Worm (Caenorhabditis elegans): Measurements from ENCODE around the gene M110.7.

The M110.7 gene

DNA sequence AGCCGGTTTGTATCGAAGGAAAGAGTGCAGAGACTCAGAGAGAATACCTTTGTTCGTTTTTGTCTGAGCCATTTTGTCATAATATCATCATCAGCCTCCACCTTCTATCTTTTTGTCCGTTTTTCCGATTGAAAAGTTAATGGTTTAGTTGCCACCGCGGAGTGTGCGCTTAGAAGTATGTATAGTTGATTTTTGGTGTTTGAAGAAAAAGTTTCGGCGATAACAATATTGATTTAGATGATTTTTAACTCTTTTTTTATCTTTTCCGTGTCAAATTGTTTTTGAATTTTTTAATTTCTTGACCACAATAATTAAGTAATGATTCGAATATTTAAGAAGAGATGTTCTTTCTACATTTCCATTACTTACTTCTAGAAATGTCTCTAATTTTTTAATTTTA lies 27.0 kb upstream of the M110.7 start:
- TF ChIP-seq zag-1 (tag; optimal IDR thresholded peaks at IDR 0.05) (no peak), egl-5 (tag; optimal IDR thresholded peaks at IDR 0.05) (no peak), elt-2 (tag; optimal IDR thresholded peaks at IDR 0.05) (peak; percentile 63), ZK546.5 (tag; optimal IDR thresholded peaks at IDR 0.05) (no peak), skn-1 (tag; optimal IDR thresholded peaks at IDR 0.05) (peak; percentile 40), pqm-1 (tag; optimal IDR thresholded peaks at IDR 0.05) (peak; percentile 2), pha-4 (tag; optimal IDR thresholded peaks at IDR 0.05) (peak; percentile 18)

DNA sequence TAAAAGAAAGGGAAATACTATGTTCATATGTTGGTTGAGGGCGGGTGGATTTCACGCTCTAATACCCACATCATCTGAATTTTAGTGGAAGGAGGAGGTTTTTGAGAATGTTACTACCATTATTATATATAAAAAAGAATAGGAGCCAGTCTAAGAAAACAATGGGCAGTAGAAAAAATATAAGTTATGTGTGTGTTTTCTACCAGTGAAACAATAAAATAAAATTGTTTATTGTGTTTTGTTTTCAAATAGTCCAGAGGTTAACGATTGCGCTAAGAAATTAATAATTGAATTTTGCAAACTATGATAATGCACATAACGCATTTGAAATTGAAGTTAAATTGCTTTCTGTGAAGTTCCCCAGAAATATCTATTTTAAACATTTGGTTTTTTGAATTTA lies 23.1 kb upstream of the M110.7 start, which contains the start of gene M110.8:
M110.8 (minus strand) TSS at position 101 of the 400 bp plus-strand sequence.
- TF ChIP-seq zag-1 (tag; optimal IDR thresholded peaks at IDR 0.05) (no peak), eor-1 (tag; optimal IDR thresholded peaks at IDR 0.05) (no peak)

DNA sequence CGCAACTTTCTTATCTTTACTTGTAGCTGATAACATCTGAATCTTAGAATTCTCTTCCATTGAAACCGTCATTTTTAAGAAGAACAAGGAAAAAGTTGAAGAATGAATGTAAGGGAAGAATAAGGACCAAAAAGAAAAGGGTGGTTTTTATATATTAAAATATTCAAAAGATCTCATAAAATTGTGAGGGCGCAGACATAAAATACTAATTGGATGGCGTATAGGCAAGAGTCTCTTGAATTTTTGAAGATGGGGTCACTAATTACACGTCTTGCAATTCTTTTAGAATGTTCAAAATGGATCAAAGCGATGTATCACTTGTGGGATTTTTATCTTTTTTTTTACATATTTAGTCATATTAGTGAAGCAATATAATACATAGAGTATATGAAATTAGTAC lies 19.9 kb upstream of the M110.7 start, which contains the start of gene twk-3:
twk-3 (minus strand) TSS at position 101 of the 400 bp plus-strand sequence.
- TF ChIP-seq nhr-43 (tag; optimal IDR thresholded peaks at IDR 0.05; ENCODE audit: poor library complexity, severe bottlenecking) (no peak), nhr-77 (tag; optimal IDR thresholded peaks at IDR 0.05) (no peak), nhr-11 (tag; optimal IDR thresholded peaks at IDR 0.05) (no peak), jun-1 (tag; optimal IDR thresholded peaks at IDR 0.05) (no peak), nfya-1 (tag; optimal IDR thresholded peaks at IDR 0.05; ENCODE audit: insufficient read depth) (no peak), pqm-1 (tag; optimal IDR thresholded peaks at IDR 0.05) (no peak), ceh-16 (tag; optimal IDR thresholded peaks at IDR 0.05) (no peak), zag-1 (tag; optimal IDR thresholded peaks at IDR 0.05) (no peak), nhr-28 (tag; optimal IDR thresholded peaks at IDR 0.05) (no peak), mml-1 (tag; optimal IDR thresholded peaks at IDR 0.05) (no peak), lsy-12 (tag; optimal IDR thresholded peaks at IDR 0.05) (no peak), eor-1 (tag; optimal IDR thresholded peaks at IDR 0.05) (no peak), sea-2 (GFP tag; optimal IDR thresholded peaks at IDR 0.05) (no peak), lin-39 (tag; optimal IDR thresholded peaks at IDR 0.05) (no peak), egl-27 (tag; optimal IDR thresholded peaks at IDR 0.05) (no peak), hmg-11 (tag; optimal IDR thresholded peaks at IDR 0.05) (no peak), elt-1 (tag; optimal IDR thresholded peaks at IDR 0.05) (no peak), fkh-2 (tag; optimal IDR thresholded peaks at IDR 0.05) (no peak), unc-39 (tag; optimal IDR thresholded peaks at IDR 0.05) (no peak)

DNA sequence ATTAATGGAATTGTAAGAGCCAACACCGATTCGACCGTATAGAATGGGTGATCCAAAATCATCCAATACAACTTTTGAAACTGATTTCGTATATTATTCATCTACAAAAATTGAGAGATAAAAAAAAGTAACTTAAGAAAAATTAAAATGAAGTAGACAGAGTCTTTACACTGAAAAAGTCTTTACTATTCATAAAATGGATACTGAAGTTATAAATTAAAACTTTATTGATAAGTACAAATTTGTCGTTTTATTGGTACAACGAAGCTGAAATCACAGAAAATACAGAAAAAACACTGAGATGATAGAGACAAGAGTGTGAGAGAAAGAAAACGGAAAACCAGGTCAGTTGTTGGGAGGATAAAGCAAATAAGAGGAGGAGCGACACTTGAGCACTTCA lies 18.2 kb upstream of the M110.7 start, which contains the start of gene M110.10:
M110.10 (minus strand) TSS at position 101 of the 400 bp plus-strand sequence.
- TF ChIP-seq hmg-11 (tag; optimal IDR thresholded peaks at IDR 0.05) (no peak), pha-4 (tag; optimal IDR thresholded peaks at IDR 0.05) (peak; percentile 7)

DNA sequence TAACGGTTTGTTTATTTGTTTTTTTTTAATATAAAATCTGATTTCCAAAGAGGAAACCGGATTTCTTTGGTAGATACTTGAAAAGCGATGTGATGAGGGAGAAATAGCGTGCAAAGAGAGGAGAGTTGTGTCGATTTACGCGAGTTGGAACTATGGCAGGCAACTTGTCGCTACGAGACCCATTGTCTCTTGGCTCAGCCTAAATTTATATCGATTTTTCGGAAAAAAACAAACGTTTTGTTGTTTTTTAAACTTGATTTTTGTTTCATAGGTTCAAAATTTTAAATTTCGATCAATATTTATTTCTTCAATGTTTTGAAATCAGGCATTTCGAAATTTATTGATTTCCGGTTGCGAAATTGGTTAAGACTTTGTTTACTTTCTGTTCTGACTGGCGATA lies 16.2 kb upstream of the M110.7 start, which contains the start of gene M110.3:
M110.3 (minus strand) TSS at position 184 of the 400 bp plus-strand sequence.
- TF ChIP-seq elt-1 (tag; optimal IDR thresholded peaks at IDR 0.05) (no peak), nhr-76 (tag; optimal IDR thresholded peaks at IDR 0.05) (no peak), lin-39 (tag; optimal IDR thresholded peaks at IDR 0.05) (peak; percentile 70), ceh-16 (tag; optimal IDR thresholded peaks at IDR 0.05) (no peak), lin-15B (tag; optimal IDR thresholded peaks at IDR 0.05) (peak; percentile 65), hmg-11 (tag; optimal IDR thresholded peaks at IDR 0.05) (peak; percentile 71), jun-1 (tag; optimal IDR thresholded peaks at IDR 0.05) (peak; percentile 4), nhr-11 (tag; optimal IDR thresholded peaks at IDR 0.05) (no peak), egl-5 (tag; optimal IDR thresholded peaks at IDR 0.05) (peak; percentile 67), elt-2 (tag; optimal IDR thresholded peaks at IDR 0.05) (peak; percentile 14), snpc-4 (tag; optimal IDR thresholded peaks at IDR 0.05) (peak; percentile 50), daf-12 (tag; optimal IDR thresholded peaks at IDR 0.05) (no peak), ceh-28 (tag; optimal IDR thresholded peaks at IDR 0.05) (peak; percentile 69), tbx-2 (tag; optimal IDR thresholded peaks at IDR 0.05) (no peak), ama-1 (optimal IDR thresholded peaks at IDR 0.05) (no peak), R02D3.7 (tag; optimal IDR thresholded peaks at IDR 0.05) (peak; percentile 93), nfya-1 (tag; optimal IDR thresholded peaks at IDR 0.05; ENCODE audit: insufficient read depth) (peak; percentile 76), ZK546.5 (tag; optimal IDR thresholded peaks at IDR 0.05) (no peak), zag-1 (tag; optimal IDR thresholded peaks at IDR 0.05) (no peak), aly-2 (tag; optimal IDR thresholded peaks at IDR 0.05) (no peak), mdl-1 (tag; optimal IDR thresholded peaks at IDR 0.05) (no peak), nhr-23 (tag; optimal IDR thresholded peaks at IDR 0.05) (peak; percentile 73), pha-4 (tag; optimal IDR thresholded peaks at IDR 0.05) (peak; percentile 80)
